Worm (Caenorhabditis elegans): ENCODE results near the gene T15B7.14.

ce11 chrV:6811863-6812262 lies 23.3 kb downstream of the T15B7.14 start:
- TF ChIP-seq snpc-4 (GFP tag; optimal IDR thresholded peaks at IDR 0.05) (no peak), snpc-4 (tag; optimal IDR thresholded peaks at IDR 0.05) (no peak), efl-1 (GFP tag; optimal IDR thresholded peaks at IDR 0.05) (no peak), F49E8.2 (tag; optimal IDR thresholded peaks at IDR 0.05; ENCODE audit: insufficient read depth) (no peak), egrh-3 (GFP tag; IDR thresholded peaks at IDR 0.05) (no peak), chd-7 (tag; optimal IDR thresholded peaks at IDR 0.05) (no peak), attf-3 (GFP tag; conservative IDR thresholded peaks at IDR 0.05) (no peak)

Measured in whole organism, young adult.